Worm (Caenorhabditis elegans) whole organism, dauer: Measurements from ENCODE around the gene F23D12.4.

Experiments used
- unc-62 ChIP-seq: sonication (generic microtip); optimal IDR thresholded peaks from 2 replicates; lab custom pipeline; 2017; ENCODE audit warnings: missing biosample characterization, missing genetic modification reagents, missing genetic modification characterization

F23D12.4 gene

DNA sequence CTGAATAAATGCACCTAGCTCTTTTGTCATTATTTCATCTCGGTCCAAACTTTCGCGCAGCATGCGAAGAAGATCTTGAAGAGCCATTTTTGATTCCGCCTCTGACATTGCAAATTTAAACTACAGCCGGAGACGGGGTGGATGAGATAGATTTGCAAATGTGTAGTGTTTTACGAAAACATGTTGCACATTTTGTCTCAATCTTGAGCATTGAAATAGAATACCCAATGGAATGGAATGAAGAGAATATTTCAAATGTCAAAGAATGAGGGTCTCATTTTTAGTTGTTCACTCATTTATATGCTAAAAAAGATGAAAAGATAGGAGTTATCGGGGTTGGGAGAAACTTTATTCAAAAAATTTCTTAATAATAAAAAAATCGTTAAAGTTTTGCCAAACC is 10.6 kb downstream of the F23D12.4 start, which contains the start of gene Y66C5A.1:
TSS of gene Y66C5A.1 (minus strand) at position 101 of the 400 bp plus-strand sequence.
- TF ChIP-seq unc-62 (GFP tag; lab: Kevin White, UChicago) = no peak

DNA sequence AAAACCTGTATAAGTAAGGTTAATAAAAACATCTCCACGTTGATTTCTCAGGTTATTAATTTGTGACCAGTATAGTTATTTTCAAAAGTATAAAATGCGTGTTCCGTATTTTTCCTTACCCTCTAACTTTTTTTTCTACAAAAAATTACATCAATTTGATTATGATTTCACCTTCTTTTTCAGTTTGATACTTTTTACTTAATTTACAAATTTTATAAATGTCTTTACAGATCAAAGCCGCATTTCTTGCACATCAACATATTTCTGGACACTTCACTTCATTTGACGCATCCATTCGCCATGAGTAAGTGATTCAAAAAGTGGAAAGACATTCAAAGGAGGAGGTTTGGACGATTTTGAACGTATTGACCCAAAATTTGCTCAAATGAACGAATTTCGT is 15.6 kb downstream of the F23D12.4 start, which contains the start of gene Y66C5A.2:
TSS of gene Y66C5A.2 (plus strand) at position 301 of the 400 bp plus-strand sequence.
- no peak for TF ChIP-seq unc-62 (GFP tag; lab: Kevin White, UChicago)

ce11 chrX:14464513-14464912 is 19.7 kb downstream of the F23D12.4 start, which contains the start of gene M163.7:
M163.7 (plus strand) TSS chrX:14464813.
- TF ChIP-seq unc-62 (GFP tag; lab: Kevin White, UChicago) = no peak

- TF ChIP-seq unc-62 (GFP tag; lab: Kevin White, UChicago) = no peak
Observed at ce11 chrX:14465593-14465992, 20.8 kb downstream of the F23D12.4 start, which contains the start of gene M163.22. M163.22 (plus strand) TSS chrX:14465893.

DNA sequence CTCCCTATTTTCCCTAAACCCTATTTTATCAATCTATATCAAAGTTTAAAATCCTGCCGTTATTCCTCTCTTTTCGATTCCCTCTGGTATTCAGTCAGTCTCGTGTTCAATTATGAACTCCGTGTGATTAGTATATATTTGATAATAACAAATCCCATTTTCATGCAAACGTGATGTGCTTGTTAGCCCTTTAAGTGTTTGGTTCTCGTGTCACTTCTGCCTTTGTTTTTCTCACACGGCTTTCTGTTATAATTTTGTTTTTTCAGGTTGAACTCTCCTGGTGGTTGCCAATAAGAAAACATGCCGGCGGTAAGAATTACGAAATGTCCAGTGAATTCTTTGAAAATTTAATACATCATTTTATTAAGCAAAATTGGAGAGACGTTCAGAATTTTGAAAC is 21.7 kb downstream of the F23D12.4 start, which contains the start of gene M163.21:
TSS of gene M163.21 (plus strand) at position 301 of the 400 bp plus-strand sequence.
- TF ChIP-seq unc-62 (GFP tag; lab: Kevin White, UChicago) = no peak

ce11 chrX:14469284-14469683 is 24.5 kb downstream of the F23D12.4 start, which contains the start of gene M163.9:
M163.9 (plus strand) TSS chrX:14469584.
- no peak for TF ChIP-seq unc-62 (GFP tag; lab: Kevin White, UChicago)

ce11 chrX:14470687-14471086 is 25.9 kb downstream of the F23D12.4 start, which contains the start of gene M163.10:
M163.10 (plus strand) TSS chrX:14470987.
- no peak for TF ChIP-seq unc-62 (GFP tag; lab: Kevin White, UChicago)

ce11 chrX:14473740-14474139 is 28.9 kb downstream of the F23D12.4 start, which contains the start of gene M163.5:
M163.5 (plus strand) TSS chrX:14474040.
- no peak for TF ChIP-seq unc-62 (GFP tag; lab: Kevin White, UChicago)

DNA sequence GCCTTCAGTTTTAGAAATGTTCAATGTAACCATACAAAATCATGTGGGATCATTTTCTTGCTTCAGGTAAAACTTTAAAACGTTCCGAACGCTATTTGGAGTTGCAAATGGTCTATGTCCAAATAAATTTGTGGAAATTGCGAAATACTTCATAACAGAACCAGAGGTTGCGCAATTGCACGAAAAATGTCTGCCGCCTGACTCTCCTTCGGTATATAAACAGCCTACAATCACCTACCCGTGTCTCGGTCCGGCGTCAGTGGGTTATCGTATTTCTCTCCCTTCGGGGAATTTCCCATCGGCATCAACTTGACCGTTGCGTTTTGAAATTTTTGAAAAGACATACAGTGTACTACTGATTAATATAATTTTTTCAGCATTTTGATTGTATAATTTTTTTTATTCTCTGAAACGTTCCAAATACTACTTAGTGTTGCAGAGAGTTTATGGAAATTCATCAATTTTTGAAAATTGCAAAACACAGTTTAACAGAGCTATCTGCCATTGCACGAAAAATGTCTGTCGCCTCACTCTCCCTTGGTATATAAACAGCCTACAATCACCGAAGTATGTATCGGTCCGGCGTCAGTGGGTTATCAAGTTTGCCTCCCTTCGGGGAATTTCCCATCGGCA is 31.9 kb downstream of the F23D12.4 start:
- TF ChIP-seq unc-62 (GFP tag; lab: Kevin White, UChicago) = no peak

DNA sequence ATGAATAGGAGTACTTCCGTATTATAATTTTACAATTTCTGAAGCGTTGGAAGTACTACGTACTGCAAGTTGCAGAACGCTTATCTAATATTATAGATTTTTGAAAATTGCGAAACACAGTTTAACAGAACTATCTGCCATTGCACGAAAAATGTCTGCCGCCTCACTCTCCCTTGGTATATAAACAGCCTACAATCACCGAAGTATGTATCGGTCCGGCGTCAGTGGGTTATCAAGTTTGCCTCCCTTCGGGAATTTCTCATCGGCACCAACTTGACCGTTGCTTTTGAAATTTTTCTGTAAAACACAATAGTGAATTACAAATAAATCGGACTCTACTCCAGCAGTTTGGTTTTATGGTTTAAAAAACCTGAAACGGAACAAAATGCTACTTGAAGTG is 32.5 kb downstream of the F23D12.4 start:
- TF ChIP-seq unc-62 (GFP tag; lab: Kevin White, UChicago) = no peak

ce11 chrX:14478193-14478592 is 33.4 kb downstream of the F23D12.4 start:
- TF ChIP-seq unc-62 (GFP tag; lab: Kevin White, UChicago) = no peak

ce11 chrX:14478743-14479428 is 34.1 kb downstream of the F23D12.4 start, which contains the start of gene M163.11:
M163.11 (plus strand) TSS chrX:14479378.
- no peak for TF ChIP-seq unc-62 (GFP tag; lab: Kevin White, UChicago)

- no peak for TF ChIP-seq unc-62 (GFP tag; lab: Kevin White, UChicago)
Observed at ce11 chrX:14480248-14480647, 35.4 kb downstream of the F23D12.4 start, which contains the start of gene gfi-3. gfi-3 (plus strand) TSS chrX:14480572.

- no peak for TF ChIP-seq unc-62 (GFP tag; lab: Kevin White, UChicago)
Observed at ce11 chrX:14481637-14482036, 36.8 kb downstream of the F23D12.4 start.

- no peak for TF ChIP-seq unc-62 (GFP tag; lab: Kevin White, UChicago)
Observed at ce11 chrX:14484827-14485226, 40.0 kb downstream of the F23D12.4 start, which contains the start of gene M163.8. M163.8 (plus strand) TSS chrX:14485127.

- no peak for TF ChIP-seq unc-62 (GFP tag; lab: Kevin White, UChicago)
Observed at ce11 chrX:14486503-14486902, 41.7 kb downstream of the F23D12.4 start.
